Fruit fly (Drosophila melanogaster) whole organism, wandering third instar larva: ENCODE results near the gene Cyp304a1.
A peak's percentile ranks its signal among the peaks of the same experiment; 100 is the strongest.

Experiments
- Abd-B ChIP-seq: fragments of >200 bp; optimal IDR thresholded peaks from 2 replicates; lab custom pipeline; 2017; ENCODE audit warnings: missing biosample characterization, missing genetic modification characterization
- CG32264 ChIP-seq: fragments of 200-800 bp; sonication (Bioruptor generic); optimal IDR thresholded peaks from 2 replicates; lab custom pipeline; 2016; ENCODE audit warnings: missing biosample characterization, missing genetic modification characterization
- CG9705 ChIP-seq: fragments of 200-800 bp; sonication (Bioruptor generic); optimal IDR thresholded peaks from 2 replicates; lab custom pipeline; 2018; ENCODE audit warnings: missing biosample characterization, mild to moderate bottlenecking, missing genetic modification characterization
- CrebA ChIP-seq: fragments of 200-800 bp; sonication (Bioruptor generic); optimal IDR thresholded peaks from 2 replicates; lab custom pipeline; 2016; ENCODE audit warnings: missing biosample characterization, mild to moderate bottlenecking, missing genetic modification characterization, borderline replicate concordance
- Dfd ChIP-seq: fragments of >200 bp; optimal IDR thresholded peaks from 2 replicates; lab custom pipeline; 2017; ENCODE audit warnings: missing biosample characterization, missing genetic modification characterization
- Dif ChIP-seq: fragments of 200-275, 200-300 bp; sonication (Bioruptor generic); optimal IDR thresholded peaks from 2 replicates; lab custom pipeline; 2018; ENCODE audit warnings: missing biosample characterization, missing genetic modification characterization; ENCODE audit not compliant: partially characterized antibody
- GATAd ChIP-seq: sonication (Bioruptor generic); optimal IDR thresholded peaks from 2 replicates; lab custom pipeline; 2016; ENCODE audit warnings: missing biosample characterization, missing genetic modification characterization
- HLH106 ChIP-seq: fragments of 200-800 bp; optimal IDR thresholded peaks from 3 replicates; lab custom pipeline; 2019; ENCODE audit warnings: missing biosample characterization, mild to moderate bottlenecking, missing genetic modification characterization, moderate library complexity
- Hnf4 ChIP-seq: fragments of 200-800 bp; sonication (Bioruptor generic); optimal IDR thresholded peaks from 2 replicates; lab custom pipeline; 2016; ENCODE audit warnings: missing biosample characterization, mild to moderate bottlenecking, missing genetic modification characterization
- Hr78 ChIP-seq: fragments of >200 bp; optimal IDR thresholded peaks from 2 replicates; lab custom pipeline; 2017; ENCODE audit warnings: missing biosample characterization, missing genetic modification characterization
- Hr83 ChIP-seq: fragments of 200-300 bp; sonication (Bioruptor generic); optimal IDR thresholded peaks from 2 replicates; lab custom pipeline; 2016; ENCODE audit warnings: missing biosample characterization, mild to moderate bottlenecking, missing genetic modification characterization, moderate library complexity; ENCODE audit not compliant: poor library complexity, severe bottlenecking
- Jra ChIP-seq: sonication (Bioruptor generic); optimal IDR thresholded peaks from 2 replicates; lab custom pipeline; 2016; ENCODE audit warnings: missing biosample characterization, missing genetic modification characterization
- Mio ChIP-seq: sonication (Bioruptor generic); optimal IDR thresholded peaks from 2 replicates; lab custom pipeline; 2016; ENCODE audit warnings: missing biosample characterization, missing genetic modification characterization
- Myc ChIP-seq: fragments of >200 bp; optimal IDR thresholded peaks from 2 replicates; lab custom pipeline; 2017
- N ChIP-seq: fragments of >200 bp; optimal IDR thresholded peaks from 2 replicates; lab custom pipeline; 2018; ENCODE audit warnings: missing biosample characterization, missing external identifiers, missing genetic modification characterization
- OdsH ChIP-seq: fragments of 200-800 bp; sonication (Bioruptor generic); optimal IDR thresholded peaks from 2 replicates; lab custom pipeline; 2016; ENCODE audit warnings: missing biosample characterization, mild to moderate bottlenecking, missing genetic modification characterization
- Rel ChIP-seq, 2 experiments: fragments of 200-800 bp; sonication (Bioruptor generic) in 1 of 2; optimal IDR thresholded peaks; 2 replicates in 1 of 2; 3 replicates in 1 of 2; lab custom pipeline; 2016 to 2019; ENCODE audit warnings: mild to moderate bottlenecking in 2 of 2, missing biosample characterization in 2 of 2, missing genetic modification characterization in 2 of 2, moderate library complexity in 1 of 2
- Sp1 ChIP-seq: fragments of 200-800 bp; sonication (Bioruptor generic); optimal IDR thresholded peaks from 3 replicates; lab custom pipeline; 2019; ENCODE audit warnings: missing biosample characterization, mild to moderate bottlenecking, missing genetic modification characterization, moderate library complexity
- Vsx2 ChIP-seq: fragments of 200-300, 225-300 bp; sonication (Bioruptor generic); optimal IDR thresholded peaks from 2 replicates; lab custom pipeline; 2018; ENCODE audit warnings: missing biosample characterization, missing genetic modification characterization; ENCODE audit not compliant: partially characterized antibody
- br ChIP-seq: fragments of 200-800 bp; sonication (Bioruptor generic); optimal IDR thresholded peaks from 2 replicates; lab custom pipeline; 2016; ENCODE audit warnings: missing biosample characterization, missing genetic modification characterization
- brk ChIP-seq: fragments of 200-800 bp; sonication (Bioruptor generic); optimal IDR thresholded peaks from 2 replicates; lab custom pipeline; 2016; ENCODE audit warnings: missing biosample characterization, mild to moderate bottlenecking, missing genetic modification characterization
- dl ChIP-seq, 2 experiments: fragments of 175-275, 200-275 bp in 1 of 2; fragments of 200-275 bp in 1 of 2; sonication (Bioruptor generic); optimal IDR thresholded peaks; lab custom pipeline; 2018; ENCODE audit warnings: mild to moderate bottlenecking in 2 of 2, missing biosample characterization in 2 of 2, missing genetic modification characterization in 2 of 2, moderate library complexity in 2 of 2; ENCODE audit not compliant: partially characterized antibody in 2 of 2, insufficient read depth in 1 of 2
- dmrt93B ChIP-seq: fragments of 200-800 bp; sonication (Bioruptor generic); optimal IDR thresholded peaks from 2 replicates; lab custom pipeline; 2018; ENCODE audit warnings: missing biosample characterization, mild to moderate bottlenecking, missing genetic modification characterization
- dsf ChIP-seq: sonication (Bioruptor generic); optimal IDR thresholded peaks from 2 replicates; lab custom pipeline; 2016; ENCODE audit warnings: missing biosample characterization, missing genetic modification characterization, borderline replicate concordance
- ey ChIP-seq: fragments of 200-800 bp; sonication (Bioruptor generic); optimal IDR thresholded peaks from 2 replicates; lab custom pipeline; 2016; ENCODE audit warnings: missing biosample characterization, missing genetic modification characterization
- foxo ChIP-seq, 2 experiments: fragments of 200-800 bp; sonication (Bioruptor generic); optimal IDR thresholded peaks; 2 replicates in 1 of 2; 3 replicates in 1 of 2; lab custom pipeline; 2016 to 2017; ENCODE audit warnings: missing biosample characterization in 2 of 2, missing genetic modification characterization in 2 of 2
- fru ChIP-seq: fragments of 200-800 bp; sonication (Bioruptor generic); optimal IDR thresholded peaks from 3 replicates; lab custom pipeline; 2016; ENCODE audit warnings: missing biosample characterization, mild to moderate bottlenecking, missing genetic modification characterization
- h ChIP-seq: fragments of 200-800 bp; sonication (Bioruptor generic); optimal IDR thresholded peaks from 3 replicates; lab custom pipeline; 2016; ENCODE audit warnings: missing biosample characterization, mild to moderate bottlenecking, missing genetic modification characterization
- jim ChIP-seq: fragments of 175-275, 200-325 bp; sonication (Bioruptor generic); optimal IDR thresholded peaks from 2 replicates; lab custom pipeline; 2016; ENCODE audit warnings: missing biosample characterization, mild to moderate bottlenecking, missing genetic modification characterization
- lola ChIP-seq: fragments of >200 bp; optimal IDR thresholded peaks from 2 replicates; lab custom pipeline; 2017; ENCODE audit warnings: missing biosample characterization, missing genetic modification characterization
- pan ChIP-seq: fragments of >200 bp; optimal IDR thresholded peaks from 2 replicates; lab custom pipeline; 2017
- psq ChIP-seq: fragments of 200-800 bp; sonication (Bioruptor generic); optimal IDR thresholded peaks from 3 replicates; lab custom pipeline; 2017; ENCODE audit warnings: missing biosample characterization, mild to moderate bottlenecking, missing genetic modification characterization, moderate library complexity
- rgr ChIP-seq: fragments of 200-800 bp; sonication (Bioruptor generic); optimal IDR thresholded peaks from 3 replicates; lab custom pipeline; 2016; ENCODE audit warnings: missing biosample characterization, mild to moderate bottlenecking, missing genetic modification characterization
- sage ChIP-seq: fragments of 200-800 bp; sonication (Bioruptor generic); optimal IDR thresholded peaks from 2 replicates; lab custom pipeline; 2016; ENCODE audit warnings: missing biosample characterization, mild to moderate bottlenecking, missing genetic modification characterization
- sv ChIP-seq: fragments of 200-800 bp; sonication (Bioruptor generic); optimal IDR thresholded peaks from 3 replicates; lab custom pipeline; 2016; ENCODE audit warnings: missing biosample characterization, missing genetic modification characterization
- tai ChIP-seq: sonication (Bioruptor generic); optimal IDR thresholded peaks from 2 replicates; lab custom pipeline; 2016; ENCODE audit warnings: missing biosample characterization, missing genetic modification characterization
- usp ChIP-seq: fragments of >200 bp; optimal IDR thresholded peaks from 2 replicates; lab custom pipeline; 2017; ENCODE audit warnings: missing biosample characterization, missing genetic modification characterization
- woc ChIP-seq: sonication (Bioruptor generic); optimal IDR thresholded peaks from 2 replicates; lab custom pipeline; 2016; ENCODE audit warnings: missing biosample characterization, mild to moderate bottlenecking, missing genetic modification characterization

Gene Cyp304a1

DNA sequence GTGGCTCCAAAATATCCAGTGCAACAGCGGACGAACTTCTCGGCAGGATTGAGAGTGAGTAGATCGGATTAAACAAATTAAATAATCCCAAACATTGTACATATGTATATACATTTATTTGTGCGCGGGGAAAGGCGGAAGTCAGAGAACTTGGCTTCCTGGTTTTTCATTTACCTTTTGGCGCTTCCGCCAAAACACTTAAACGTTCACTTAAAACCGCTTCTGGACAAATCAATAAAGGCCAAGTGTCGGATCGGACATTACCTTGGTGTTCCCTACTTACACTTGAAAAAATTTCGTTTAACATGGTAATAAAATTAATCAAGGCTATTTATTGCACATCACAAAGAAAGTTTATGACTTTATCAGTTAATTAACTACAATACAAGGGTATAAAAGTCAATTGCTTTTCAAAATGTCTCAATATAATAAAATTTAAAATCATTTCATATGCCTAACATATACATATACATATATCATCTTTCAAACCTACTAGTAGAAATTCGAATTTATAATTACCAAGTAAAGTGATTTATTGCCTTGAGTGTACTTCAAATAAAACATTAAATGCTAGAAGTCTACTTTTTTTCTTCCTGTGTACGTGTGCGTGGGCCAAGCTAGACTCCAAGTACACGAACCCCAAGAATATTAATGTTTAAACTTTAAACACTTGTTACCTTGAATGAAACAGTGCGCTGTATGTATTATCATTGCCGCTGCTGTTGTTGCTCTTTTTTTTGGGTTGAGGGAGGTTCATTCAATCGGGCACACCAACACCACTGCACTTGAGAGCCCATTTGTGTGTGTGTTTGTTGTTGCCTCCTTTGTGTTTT is 18.0 kb downstream of the Cyp304a1 start:
- peak; percentile 74 for TF ChIP-seq Sp1
- TF ChIP-seq dmrt93B, result peak; percentile 28
- peak; percentile 22 for TF ChIP-seq ey (GFP tag; lab: Kevin White, UChicago)
- TF ChIP-seq tai, result no peak
- TF ChIP-seq h (GFP tag; lab: Kevin White, UChicago), result peak; percentile 40
- TF ChIP-seq Rel (GFP tag; optimal IDR thresholded peaks at IDR 0.05; lab: Kevin White, UChicago), result no peak
- TF ChIP-seq Rel (tag; optimal IDR thresholded peaks at IDR 0.05; lab: Kevin White, UChicago), result no peak
- no peak for TF ChIP-seq dl (GFP tag; optimal IDR thresholded peaks at IDR 0.05; lab: Kevin White, UChicago; ENCODE audit: insufficient read depth in 1 of 2, partially characterized antibody in 2 of 2)
- TF ChIP-seq rgr, result peak; percentile 46
- TF ChIP-seq fru (GFP tag; lab: Kevin White, UChicago), result peak; percentile 63
- TF ChIP-seq Hnf4 (GFP tag; lab: Kevin White, UChicago), result no peak
- TF ChIP-seq N (GFP tag; lab: Kevin White, UChicago), result peak; percentile 33
- TF ChIP-seq Mio (GFP tag; lab: Kevin White, UChicago), result no peak
- TF ChIP-seq dsf (GFP tag; lab: Kevin White, UChicago), result no peak
- no peak for TF ChIP-seq Hr78
- TF ChIP-seq jim (GFP tag; lab: Kevin White, UChicago), result peak; percentile 64
- no peak for TF ChIP-seq OdsH
- TF ChIP-seq Dif, result no peak
- no peak for TF ChIP-seq CrebA (GFP tag; lab: Kevin White, UChicago)
- TF ChIP-seq Hr83, result peak; percentile 36
- TF ChIP-seq sage (GFP tag; lab: Kevin White, UChicago), result no peak
- TF ChIP-seq HLH106 (tag; lab: Kevin White, UChicago), result peak; percentile 69
- no peak for TF ChIP-seq woc
- TF ChIP-seq Abd-B (GFP tag; lab: Kevin White, UChicago), result no peak
- TF ChIP-seq pan (lab: Kevin White, UChicago), result no peak
- peak in 1 of 2 experiments; percentile 72 for TF ChIP-seq foxo (GFP tag; optimal IDR thresholded peaks at IDR 0.05; lab: Kevin White, UChicago)
- TF ChIP-seq br (GFP tag; lab: Kevin White, UChicago), result no peak
- peak; percentile 31 for TF ChIP-seq CG9705
- TF ChIP-seq Jra (GFP tag; lab: Kevin White, UChicago), result no peak
- TF ChIP-seq psq (GFP tag; lab: Kevin White, UChicago), result peak; percentile 18
- peak; percentile 37 for TF ChIP-seq brk (GFP tag; lab: Kevin White, UChicago)
- peak; percentile 33 for TF ChIP-seq sv
- no peak for TF ChIP-seq Myc (lab: Kevin White, UChicago)
- no peak for TF ChIP-seq usp (GFP tag; lab: Kevin White, UChicago)
- TF ChIP-seq GATAd (GFP tag; lab: Kevin White, UChicago), result no peak
- TF ChIP-seq Dfd (GFP tag; lab: Kevin White, UChicago), result no peak
- no peak for TF ChIP-seq lola (GFP tag; lab: Kevin White, UChicago)
- peak; percentile 27 for TF ChIP-seq CG32264
- TF ChIP-seq Vsx2, result no peak

DNA sequence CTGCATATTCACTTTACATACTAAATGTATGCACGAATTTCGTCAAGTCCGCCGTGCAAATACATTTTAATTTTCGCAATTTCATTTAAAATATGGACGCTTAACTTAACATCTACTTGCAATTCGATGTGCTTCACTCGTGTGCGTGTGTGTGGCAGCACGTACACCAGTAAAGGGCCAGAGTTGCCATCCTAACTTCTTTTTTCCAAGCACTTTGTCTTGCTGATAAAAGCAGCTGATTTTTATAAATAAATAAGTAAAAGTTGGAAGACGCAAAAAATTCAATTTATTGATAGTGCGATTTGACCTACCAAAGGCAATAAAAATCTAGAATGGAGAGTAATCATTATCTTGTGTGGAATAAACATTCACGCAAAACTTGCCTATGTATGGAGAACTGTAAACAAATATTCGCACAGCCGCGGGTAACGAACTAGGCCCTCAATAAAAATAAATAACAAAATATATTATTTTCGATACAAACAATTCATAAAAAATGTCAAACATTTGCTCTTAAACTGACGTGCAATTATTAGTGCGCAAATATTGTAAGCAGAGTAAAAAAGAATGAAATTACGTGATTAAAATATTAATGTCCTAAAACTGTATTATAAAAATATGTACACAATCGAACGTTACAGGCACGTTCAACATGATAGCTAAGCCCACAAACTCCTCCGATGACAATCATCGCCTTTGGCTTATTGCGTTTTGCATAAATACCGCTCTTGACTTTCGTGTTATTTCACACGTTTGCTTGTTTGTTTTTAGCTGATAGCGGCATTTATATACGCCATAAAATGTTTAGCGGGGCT is 18.8 kb downstream of the Cyp304a1 start:
- peak; percentile 67 for TF ChIP-seq rgr
- TF ChIP-seq Mio (GFP tag; lab: Kevin White, UChicago), result no peak
- TF ChIP-seq Rel (GFP tag; optimal IDR thresholded peaks at IDR 0.05; lab: Kevin White, UChicago), result no peak
- peak; percentile 54 for TF ChIP-seq Rel (tag; optimal IDR thresholded peaks at IDR 0.05; lab: Kevin White, UChicago)
- TF ChIP-seq Myc (lab: Kevin White, UChicago), result no peak
- TF ChIP-seq brk (GFP tag; lab: Kevin White, UChicago), result peak; percentile 45
- TF ChIP-seq br (GFP tag; lab: Kevin White, UChicago), result peak; percentile 38
- TF ChIP-seq CG9705, result peak; percentile 33
- TF ChIP-seq dsf (GFP tag; lab: Kevin White, UChicago), result no peak
- TF ChIP-seq woc, result peak; percentile 59
- peak; percentile 62 for TF ChIP-seq OdsH
- TF ChIP-seq CG32264, result no peak
- TF ChIP-seq dmrt93B, result no peak
- TF ChIP-seq ey (GFP tag; lab: Kevin White, UChicago), result peak; percentile 43
- peak; percentile 60 for TF ChIP-seq psq (GFP tag; lab: Kevin White, UChicago)
- TF ChIP-seq h (GFP tag; lab: Kevin White, UChicago), result peak; percentile 62
- TF ChIP-seq sage (GFP tag; lab: Kevin White, UChicago), result peak; percentile 43
- TF ChIP-seq fru (GFP tag; lab: Kevin White, UChicago), result peak; percentile 63
- peak in 1 of 2 experiments; percentile 65 for TF ChIP-seq foxo (GFP tag; optimal IDR thresholded peaks at IDR 0.05; lab: Kevin White, UChicago)
- TF ChIP-seq Hr83, result peak; percentile 30
- TF ChIP-seq Sp1, result peak; percentile 61
- peak; percentile 70 for TF ChIP-seq HLH106 (tag; lab: Kevin White, UChicago)
- TF ChIP-seq sv, result peak; percentile 47
- TF ChIP-seq Hnf4 (GFP tag; lab: Kevin White, UChicago), result peak; percentile 24
